Fruit fly (Drosophila melanogaster): Measurements from ENCODE around the gene Irbp18.

Irbp18 gene

dm6 chr3L:11097982-11098663, at the start of gene Irbp18, which contains the start of gene APP-BP1 (continued):
- TF ChIP-seq CG7368 (GFP tag; optimal IDR thresholded peaks at IDR 0.05) (peak; percentile 90), lz (GFP tag; optimal IDR thresholded peaks at IDR 0.05) (peak; percentile 97), CG6792 (GFP tag; optimal IDR thresholded peaks at IDR 0.05) (peak; percentile 93), Eip93F (GFP tag; optimal IDR thresholded peaks at IDR 0.05) (peak; percentile 92), vri (GFP tag; optimal IDR thresholded peaks at IDR 0.05) (peak; percentile 95), CG4318 (GFP tag; optimal IDR thresholded peaks at IDR 0.05) (peak; percentile 93), Sox14 (GFP tag; optimal IDR thresholded peaks at IDR 0.05) (peak; percentile 97), CG9139 (GFP tag; optimal IDR thresholded peaks at IDR 0.05) (peak; percentile 79), CG11294 (GFP tag; IDR thresholded peaks at IDR 0.05) (peak; percentile 77)

DNA sequence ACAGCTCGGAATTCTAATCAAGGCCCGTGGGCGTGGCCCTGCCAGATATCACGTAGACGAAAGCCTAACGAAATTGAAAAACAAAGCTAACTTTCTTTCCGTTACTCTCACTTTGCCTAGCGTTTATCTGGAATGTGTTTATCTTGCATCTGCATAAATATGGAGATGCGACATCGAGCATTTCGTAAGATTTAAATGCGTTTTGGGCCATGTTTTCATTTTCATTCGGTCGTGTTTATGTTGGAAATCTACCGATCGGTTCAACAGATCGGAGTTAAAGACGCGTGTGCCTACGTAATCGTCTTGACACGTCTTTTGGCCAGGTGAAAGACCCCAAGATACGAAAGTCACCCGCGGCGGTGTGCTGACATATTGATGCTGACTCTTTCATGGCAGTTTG, 49.7 kb upstream of the Irbp18 start:
- no peak for TF ChIP-seq CG16779 (tag; optimal IDR thresholded peaks at IDR 0.05)
- TF ChIP-seq CG10669 (GFP tag; optimal IDR thresholded peaks at IDR 0.05) = no peak
- TF ChIP-seq CG6854 (GFP tag; optimal IDR thresholded peaks at IDR 0.05) = no peak

- no peak for TF ChIP-seq Eip93F (GFP tag; optimal IDR thresholded peaks at IDR 0.05)
- peak in 1 of 2 experiments; percentile 32 for TF ChIP-seq ss (GFP tag; optimal IDR thresholded peaks at IDR 0.05)
Measured at dm6 chr3L:11145065-11145464, 47.1 kb upstream of the Irbp18 start.

DNA sequence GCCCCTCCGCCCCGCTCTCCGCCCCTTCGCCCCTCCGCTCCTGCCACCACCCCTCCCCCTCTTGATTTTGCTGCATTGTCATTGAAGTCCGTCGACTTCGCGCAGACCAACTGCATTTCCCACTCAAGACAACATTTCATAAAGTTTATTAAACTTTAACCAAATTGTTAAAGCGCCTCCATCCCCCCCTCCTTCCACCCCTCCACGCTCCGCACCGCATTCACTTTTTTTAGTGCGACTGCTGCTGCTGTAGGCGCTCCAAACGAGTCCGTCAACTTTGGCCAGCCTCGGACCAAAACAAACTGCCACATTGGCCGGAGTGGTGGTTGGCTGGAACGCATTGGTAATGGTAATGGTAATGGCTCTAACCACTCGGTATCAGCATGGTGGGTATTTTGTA, 40.9 kb upstream of the Irbp18 start:
- TF ChIP-seq pdm3 (GFP tag; optimal IDR thresholded peaks at IDR 0.05) = no peak
- no peak for TF ChIP-seq acj6 (GFP tag; optimal IDR thresholded peaks at IDR 0.05)
- TF ChIP-seq Eip75B (GFP tag; optimal IDR thresholded peaks at IDR 0.05) = no peak
- no peak for TF ChIP-seq topi (GFP tag; optimal IDR thresholded peaks at IDR 0.05)
- TF ChIP-seq Lpt (GFP tag; optimal IDR thresholded peaks at IDR 0.05) = peak; percentile 54
- no peak for TF ChIP-seq CG11762 (GFP tag; optimal IDR thresholded peaks at IDR 0.05; ENCODE audit: insufficient read depth)
- no peak for TF ChIP-seq CG6808 (GFP tag; optimal IDR thresholded peaks at IDR 0.05)
- no peak for TF ChIP-seq Eip78C (GFP tag)
- TF ChIP-seq CG34406 (GFP tag; optimal IDR thresholded peaks at IDR 0.05) = no peak
- no peak for TF ChIP-seq fkh (GFP tag; optimal IDR thresholded peaks at IDR 0.05)
- no peak for TF ChIP-seq CG15336 (GFP tag; IDR thresholded peaks at IDR 0.05)
- TF ChIP-seq Sox15 (GFP tag; optimal IDR thresholded peaks at IDR 0.05) = no peak
- TF ChIP-seq CG9139 (GFP tag; optimal IDR thresholded peaks at IDR 0.05) = no peak
- TF ChIP-seq CG10631 (GFP tag; optimal IDR thresholded peaks at IDR 0.05) = no peak
- TF ChIP-seq Gug (GFP tag; IDR thresholded peaks at IDR 0.05) = no peak
- no peak for TF ChIP-seq Hr4 (GFP tag; optimal IDR thresholded peaks at IDR 0.05)
- no peak for TF ChIP-seq CG3032 (tag; optimal IDR thresholded peaks at IDR 0.05)
- no peak for TF ChIP-seq Ets21C (GFP tag; optimal IDR thresholded peaks at IDR 0.05)
- TF ChIP-seq CG8119 (GFP tag; IDR thresholded peaks at IDR 0.05) = peak; percentile 25; the same call in 1 of the 3 replicates
- no peak for TF ChIP-seq Hr39 (GFP tag; optimal IDR thresholded peaks at IDR 0.05)
- TF ChIP-seq svp (GFP tag) = no peak
- no peak for TF ChIP-seq CG4318 (GFP tag; optimal IDR thresholded peaks at IDR 0.05)
- no peak for TF ChIP-seq CG11902 (GFP tag; optimal IDR thresholded peaks at IDR 0.05)
- peak; percentile 37 for TF ChIP-seq CG6276 (GFP tag; optimal IDR thresholded peaks at IDR 0.05)
- no peak for TF ChIP-seq CG10669 (GFP tag; optimal IDR thresholded peaks at IDR 0.05)
- no peak for TF ChIP-seq Sox102F (GFP tag; optimal IDR thresholded peaks at IDR 0.05)
- TF ChIP-seq CG6854 (GFP tag; optimal IDR thresholded peaks at IDR 0.05) = no peak
- TF ChIP-seq fd85E (GFP tag; optimal IDR thresholded peaks at IDR 0.05) = no peak
- peak; percentile 57; the same call in 1 of the 3 replicates for TF ChIP-seq eg (GFP tag; IDR thresholded peaks at IDR 0.05)
- TF ChIP-seq vri (GFP tag; optimal IDR thresholded peaks at IDR 0.05) = no peak
- TF ChIP-seq CG32006 (GFP tag; optimal IDR thresholded peaks at IDR 0.05) = no peak
- no peak for TF ChIP-seq salr (GFP tag; optimal IDR thresholded peaks at IDR 0.05)
- TF ChIP-seq CG16779 (tag; optimal IDR thresholded peaks at IDR 0.05) = no peak
- TF ChIP-seq Sox14 (GFP tag; optimal IDR thresholded peaks at IDR 0.05) = no peak
- no peak for TF ChIP-seq dsx (GFP tag; optimal IDR thresholded peaks at IDR 0.05; ENCODE audit: poor library complexity, severe bottlenecking)

All from whole organism, prepupa.